ENCODE assay signal across 4 worm cellular contexts in the genomic region with DNA sequence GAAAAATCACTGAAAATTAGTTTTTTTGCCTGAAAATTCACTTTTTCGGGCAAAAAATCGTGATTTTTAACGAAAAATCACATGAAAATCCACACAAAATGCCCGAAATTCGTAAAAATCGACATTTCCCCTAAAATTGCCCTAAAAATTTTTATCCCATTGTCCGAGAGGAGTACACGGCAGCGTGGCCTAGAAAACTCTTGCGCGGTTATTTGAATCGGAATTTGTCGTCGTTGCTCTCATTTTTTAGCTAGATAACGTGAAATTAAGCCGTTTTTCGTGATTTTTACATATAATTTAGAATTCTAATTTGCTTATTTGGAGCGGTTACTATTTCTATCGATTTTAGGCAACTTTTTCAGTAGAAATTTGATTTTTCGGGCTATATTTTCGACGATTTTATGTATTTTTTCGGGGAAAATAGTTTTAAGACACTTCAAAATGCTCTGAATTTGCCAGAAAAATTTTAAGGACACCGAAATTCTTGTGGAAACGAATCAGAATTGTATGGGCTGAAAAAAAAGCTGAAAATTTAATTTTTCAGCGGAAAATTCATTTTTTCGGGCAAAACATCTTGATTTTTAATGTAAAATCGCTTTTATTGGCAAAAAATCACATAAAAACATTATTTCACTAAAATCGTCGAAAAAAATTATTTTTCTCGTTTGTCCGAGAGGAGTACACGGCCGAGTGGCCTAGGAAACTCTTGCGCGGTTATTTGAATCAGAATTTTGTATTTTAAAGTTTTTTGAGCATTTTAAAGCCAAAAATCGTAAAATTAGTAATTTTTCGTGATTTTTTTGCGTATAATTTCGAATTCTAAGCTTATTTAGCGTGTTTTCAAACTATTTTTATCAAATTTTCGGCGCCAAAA.
TF ChIP-seq lines count a peak whose summit lies in the region.

No protein-coding gene starts in this region.

TF ChIP-seq in whole organism, L2 larva, 48 proteins besides CTCF, POLR2A, EP300 and RAD21 (continues in another document):
- peak; percentile 23 for TF ChIP-seq nhr-6 (tag; optimal IDR thresholded peaks at IDR 0.05; lab: Kevin White, UChicago)
- no peak for TF ChIP-seq peb-1 (tag; optimal IDR thresholded peaks at IDR 0.05; lab: Kevin White, UChicago)
- no peak for TF ChIP-seq lin-39 (tag; optimal IDR thresholded peaks at IDR 0.05; lab: Kevin White, UChicago)
- TF ChIP-seq elt-3 (tag; optimal IDR thresholded peaks at IDR 0.05; lab: Kevin White, UChicago), result no peak
- no peak for TF ChIP-seq nhr-77 (tag; optimal IDR thresholded peaks at IDR 0.05; lab: Kevin White, UChicago)
- 0 out of 2 replicates have a peak, but pooled peaks have one; percentile 71 for TF ChIP-seq ztf-1 (GFP tag; conservative IDR thresholded peaks at IDR 0.05; lab: Robert Waterston, UW)
- TF ChIP-seq ceh-82 (tag; optimal IDR thresholded peaks at IDR 0.05; lab: Kevin White, UChicago), result no peak
- TF ChIP-seq sma-3 (GFP tag; optimal IDR thresholded peaks at IDR 0.05; lab: Kevin White, UChicago), result peak; percentile 86
- TF ChIP-seq nhr-11 (tag; optimal IDR thresholded peaks at IDR 0.05; lab: Kevin White, UChicago), result no peak
- peak; percentile 59 for TF ChIP-seq nhr-25 (tag; optimal IDR thresholded peaks at IDR 0.05; lab: Kevin White, UChicago)
- peak; percentile 92 for TF ChIP-seq sma-9 (GFP tag; optimal IDR thresholded peaks at IDR 0.05; lab: Kevin White, UChicago)
- no peak for TF ChIP-seq sma-9 (tag; optimal IDR thresholded peaks at IDR 0.05; lab: Kevin White, UChicago)
- TF ChIP-seq dmd-4 (tag; optimal IDR thresholded peaks at IDR 0.05; lab: Kevin White, UChicago), result no peak
- no peak for TF ChIP-seq alr-1 (tag; optimal IDR thresholded peaks at IDR 0.05; lab: Kevin White, UChicago)
- peak; percentile 17 for TF ChIP-seq Y55F3AM.14 (GFP tag; optimal IDR thresholded peaks at IDR 0.05; lab: Kevin White, UChicago)
- no peak for TF ChIP-seq aly-2 (tag; optimal IDR thresholded peaks at IDR 0.05; lab: Kevin White, UChicago)
- peak; percentile 20 for TF ChIP-seq fos-1 (tag; optimal IDR thresholded peaks at IDR 0.05; lab: Kevin White, UChicago)
- no peak for TF ChIP-seq ztf-4 (tag; optimal IDR thresholded peaks at IDR 0.05; lab: Kevin White, UChicago)
- peak; percentile 40 for TF ChIP-seq crh-2 (tag; optimal IDR thresholded peaks at IDR 0.05; lab: Kevin White, UChicago)
- peak; percentile 96 for TF ChIP-seq gmeb-1 (tag; optimal IDR thresholded peaks at IDR 0.05; lab: Kevin White, UChicago)

TF ChIP-seq in whole organism, L4 larva, 104 proteins besides CTCF, POLR2A, EP300 and RAD21 (continues in another document):
- TF ChIP-seq hlh-11 (tag; optimal IDR thresholded peaks at IDR 0.05; lab: Kevin White, UChicago) (peak; percentile 26), ama-1 (optimal IDR thresholded peaks at IDR 0.05; lab: Kevin White, UChicago) (no peak), unc-62 (GFP tag; optimal IDR thresholded peaks at IDR 0.05 in 1 of 2; lab: Kevin White, UChicago) (no peak), unc-62 (tag; optimal IDR thresholded peaks at IDR 0.05; lab: Kevin White, UChicago) (no peak), daf-16 (GFP tag; optimal IDR thresholded peaks at IDR 0.05; lab: Kevin White, UChicago) (no peak), daf-16 (tag; optimal IDR thresholded peaks at IDR 0.05; lab: Kevin White, UChicago) (no peak), Y105C5A.15 (GFP tag; IDR thresholded peaks at IDR 0.05; lab: Robert Waterston, UW) (no peak), ctbp-1 (GFP tag; IDR thresholded peaks at IDR 0.05; lab: Robert Waterston, UW) (0 out of 2 replicates have a peak, but pooled peaks have one; percentile 11), F10B5.3 (tag; optimal IDR thresholded peaks at IDR 0.05; lab: Kevin White, UChicago) (peak; percentile 45), nhr-76 (tag; optimal IDR thresholded peaks at IDR 0.05; lab: Kevin White, UChicago) (no peak), zip-2 (tag; optimal IDR thresholded peaks at IDR 0.05; lab: Kevin White, UChicago) (no peak), vab-7 (GFP tag; IDR thresholded peaks at IDR 0.05; lab: Robert Waterston, UW) (peak; percentile 24; the same call in 1 of the 2 replicates), nhr-102 (tag; optimal IDR thresholded peaks at IDR 0.05; lab: Kevin White, UChicago) (peak; percentile 33), nhr-42 (GFP tag; IDR thresholded peaks at IDR 0.05; lab: Robert Waterston, UW) (0 out of 2 replicates have a peak, but pooled peaks have one; percentile 67), nhr-237 (tag; optimal IDR thresholded peaks at IDR 0.05; lab: Kevin White, UChicago) (no peak), daf-12 (tag; optimal IDR thresholded peaks at IDR 0.05; lab: Kevin White, UChicago) (no peak), ces-1 (GFP tag; optimal IDR thresholded peaks at IDR 0.05; lab: Kevin White, UChicago) (no peak), nhr-41 (GFP tag; IDR thresholded peaks at IDR 0.05; lab: Robert Waterston, UW) (no peak), php-3 (GFP tag; IDR thresholded peaks at IDR 0.05; lab: Robert Waterston, UW) (no peak), lin-29 (GFP tag; IDR thresholded peaks at IDR 0.05; lab: Robert Waterston, UW) (no peak), zfp-2 (tag; optimal IDR thresholded peaks at IDR 0.05; lab: Kevin White, UChicago) (no peak)

TF ChIP-seq in whole organism, late embryonic, 69 proteins besides CTCF, POLR2A, EP300 and RAD21 (continues in another document):
- TF ChIP-seq mec-3 (tag; optimal IDR thresholded peaks at IDR 0.05; lab: Kevin White, UChicago; ENCODE audit: borderline replicate concordance) (peak; percentile 78), fkh-10 (GFP tag; optimal IDR thresholded peaks at IDR 0.05; lab: Kevin White, UChicago) (no peak), ceh-34 (tag; optimal IDR thresholded peaks at IDR 0.05; lab: Kevin White, UChicago) (peak; percentile 5), ceh-45 (GFP tag; IDR thresholded peaks at IDR 0.05; lab: Robert Waterston, UW) (no peak), fkh-6 (tag; optimal IDR thresholded peaks at IDR 0.05; lab: Kevin White, UChicago) (peak; percentile 31), unc-55 (GFP tag; optimal IDR thresholded peaks at IDR 0.05; lab: Kevin White, UChicago) (no peak), C08G9.2 (tag; optimal IDR thresholded peaks at IDR 0.05; lab: Kevin White, UChicago) (peak; percentile 98), unc-86 (tag; optimal IDR thresholded peaks at IDR 0.05; lab: Kevin White, UChicago) (no peak), nhr-11 (tag; optimal IDR thresholded peaks at IDR 0.05; lab: Kevin White, UChicago) (no peak), gmeb-2 (tag; optimal IDR thresholded peaks at IDR 0.05; lab: Kevin White, UChicago) (no peak), sdc-2 (tag; optimal IDR thresholded peaks at IDR 0.05; lab: Kevin White, UChicago) (no peak), T23F11.4 (GFP tag; optimal IDR thresholded peaks at IDR 0.05; lab: Kevin White, UChicago) (no peak), ref-2 (tag; optimal IDR thresholded peaks at IDR 0.05; lab: Kevin White, UChicago) (peak; percentile 61), Y22D7AL.16 (tag; optimal IDR thresholded peaks at IDR 0.05; lab: Kevin White, UChicago) (no peak), F13H6.1 (tag; optimal IDR thresholded peaks at IDR 0.05; lab: Kevin White, UChicago) (peak; percentile 48), tbx-7 (tag; optimal IDR thresholded peaks at IDR 0.05; lab: Kevin White, UChicago) (peak; percentile 90), pros-1 (tag; optimal IDR thresholded peaks at IDR 0.05; lab: Kevin White, UChicago) (no peak), madf-2 (tag; optimal IDR thresholded peaks at IDR 0.05; lab: Kevin White, UChicago) (peak; percentile 8), elt-2 (tag; optimal IDR thresholded peaks at IDR 0.05; lab: Kevin White, UChicago) (peak; percentile 37), odd-2 (tag; optimal IDR thresholded peaks at IDR 0.05; lab: Kevin White, UChicago) (no peak), ceh-6 (GFP tag; optimal IDR thresholded peaks at IDR 0.05; lab: Kevin White, UChicago) (no peak), unc-3 (GFP tag; conservative IDR thresholded peaks at IDR 0.05; lab: Robert Waterston, UW) (peak; percentile 50; the same call in 1 of the 2 replicates), unc-3 (tag; optimal IDR thresholded peaks at IDR 0.05; lab: Kevin White, UChicago) (peak; percentile 69)

TF ChIP-seq in whole organism, mixed stage, embryonic, 35 proteins besides CTCF, POLR2A, EP300 and RAD21:
- TF ChIP-seq elt-1 (tag; optimal IDR thresholded peaks at IDR 0.05; lab: Kevin White, UChicago; ENCODE audit: borderline replicate concordance, insufficient read depth) (no peak), drap-1 (GFP tag; optimal IDR thresholded peaks at IDR 0.05; lab: Kevin White, UChicago) (no peak), lin-13 (tag; optimal IDR thresholded peaks at IDR 0.05; lab: Kevin White, UChicago) (peak; percentile 60), mab-5 (tag; optimal IDR thresholded peaks at IDR 0.05; lab: Kevin White, UChicago) (no peak), ceh-39 (tag; optimal IDR thresholded peaks at IDR 0.05; lab: Kevin White, UChicago) (no peak), ces-1 (GFP tag; optimal IDR thresholded peaks at IDR 0.05; lab: Kevin White, UChicago) (peak; percentile 1), sptf-1 (tag; optimal IDR thresholded peaks at IDR 0.05; lab: Kevin White, UChicago) (peak; percentile 44), bed-3 (GFP tag; optimal IDR thresholded peaks at IDR 0.05; lab: Kevin White, UChicago) (no peak), cnd-1 (tag; optimal IDR thresholded peaks at IDR 0.05; lab: Kevin White, UChicago) (peak; percentile 20), lsy-2 (tag; optimal IDR thresholded peaks at IDR 0.05; lab: Kevin White, UChicago) (peak; percentile 31), ceh-83 (GFP tag; optimal IDR thresholded peaks at IDR 0.05; lab: Kevin White, UChicago) (peak; percentile 57), blmp-1 (tag; optimal IDR thresholded peaks at IDR 0.05; lab: Kevin White, UChicago) (no peak), mep-1 (tag; optimal IDR thresholded peaks at IDR 0.05; lab: Kevin White, UChicago) (peak; percentile 30)
